Fruit fly (Drosophila melanogaster): ENCODE measurements around the gene GstZ2.

GstZ2 gene

dm6 chr3R:9491065-9491567, 30.7 kb upstream of the GstZ2 start (continued):
- TF ChIP-seq CG13894 (tag; optimal IDR thresholded peaks at IDR 0.05) (peak; percentile 75), CG10959 (GFP tag; IDR thresholded peaks at IDR 0.05) (no peak), CG17802 (tag; optimal IDR thresholded peaks at IDR 0.05) (no peak), crol (GFP tag; IDR thresholded peaks at IDR 0.05) (peak; percentile 90), ab (GFP tag; optimal IDR thresholded peaks at IDR 0.05) (no peak), CG2875 (GFP tag; optimal IDR thresholded peaks at IDR 0.05) (no peak), dpn (GFP tag; optimal IDR thresholded peaks at IDR 0.05) (no peak), Ptx1 (GFP tag; IDR thresholded peaks at IDR 0.05) (no peak), so (GFP tag; IDR thresholded peaks at IDR 0.05) (no peak), Atf-2 (GFP tag; optimal IDR thresholded peaks at IDR 0.05) (no peak), sqz (GFP tag; optimal IDR thresholded peaks at IDR 0.05) (no peak), croc (GFP tag; conservative IDR thresholded peaks at IDR 0.05) (no peak), Xrp1 (GFP tag; IDR thresholded peaks at IDR 0.05) (no peak), CG17829 (tag; optimal IDR thresholded peaks at IDR 0.05) (no peak), HLH3B (GFP tag; IDR thresholded peaks at IDR 0.05) (no peak), Abd-B (GFP tag; optimal IDR thresholded peaks at IDR 0.05) (no peak), CG8290 (GFP tag; optimal IDR thresholded peaks at IDR 0.05) (no peak), CG8290 (tag; optimal IDR thresholded peaks at IDR 0.05) (peak in 1 of 2 experiments; percentile 18), br (optimal IDR thresholded peaks at IDR 0.05) (no peak), dati (GFP tag; IDR thresholded peaks at IDR 0.05) (no peak), Max (GFP tag; optimal IDR thresholded peaks at IDR 0.05) (no peak), CG14965 (GFP tag; optimal IDR thresholded peaks at IDR 0.05; ENCODE audit: borderline replicate concordance) (no peak), wek (GFP tag; optimal IDR thresholded peaks at IDR 0.05) (no peak), fu2 (GFP tag; optimal IDR thresholded peaks at IDR 0.05) (no peak), CG13424 (tag; optimal IDR thresholded peaks at IDR 0.05) (no peak), corto (GFP tag; optimal IDR thresholded peaks at IDR 0.05) (no peak), lov (optimal IDR thresholded peaks at IDR 0.05) (no peak), lov (GFP tag; IDR thresholded peaks at IDR 0.05) (no peak), CG8359 (GFP tag; optimal IDR thresholded peaks at IDR 0.05; ENCODE audit: borderline replicate concordance) (no peak), bigmax (GFP tag; optimal IDR thresholded peaks at IDR 0.05) (no peak), Fer2 (tag; optimal IDR thresholded peaks at IDR 0.05) (no peak), CG12942 (GFP tag; optimal IDR thresholded peaks at IDR 0.05) (no peak), CG12155 (GFP tag; optimal IDR thresholded peaks at IDR 0.05) (no peak), CG3407 (GFP tag; optimal IDR thresholded peaks at IDR 0.05) (no peak), Optix (GFP tag; IDR thresholded peaks at IDR 0.05) (no peak), Chrac-16 (GFP tag; optimal IDR thresholded peaks at IDR 0.05) (no peak), CG9215 (GFP tag; IDR thresholded peaks at IDR 0.05) (no peak), zfh2 (GFP tag; optimal IDR thresholded peaks at IDR 0.05) (no peak), Taf1 (GFP tag; IDR thresholded peaks at IDR 0.05) (no peak), CG9437 (GFP tag; optimal IDR thresholded peaks at IDR 0.05) (no peak), her (GFP tag; optimal IDR thresholded peaks at IDR 0.05) (no peak), da (GFP tag; optimal IDR thresholded peaks at IDR 0.05) (no peak), Sry-β (GFP tag; optimal IDR thresholded peaks at IDR 0.05) (no peak), sc (optimal IDR thresholded peaks at IDR 0.05) (no peak), sc (GFP tag; optimal IDR thresholded peaks at IDR 0.05) (no peak), gfzf (GFP tag; optimal IDR thresholded peaks at IDR 0.05) (no peak), CG10543 (GFP tag; optimal IDR thresholded peaks at IDR 0.05) (peak; percentile 77), CG18599 (GFP tag; optimal IDR thresholded peaks at IDR 0.05) (peak; percentile 35), exex (tag; optimal IDR thresholded peaks at IDR 0.05) (peak; percentile 26), pb (GFP tag; optimal IDR thresholded peaks at IDR 0.05) (no peak), CG11504 (tag; optimal IDR thresholded peaks at IDR 0.05) (no peak), CG16779 (GFP tag; IDR thresholded peaks at IDR 0.05) (peak; percentile 69; the same call in 1 of the 2 replicates), HHEX (GFP tag; optimal IDR thresholded peaks at IDR 0.05) (no peak)
